Worm (Caenorhabditis elegans): ENCODE data around the gene B0564.2.

The B0564.2 gene

DNA sequence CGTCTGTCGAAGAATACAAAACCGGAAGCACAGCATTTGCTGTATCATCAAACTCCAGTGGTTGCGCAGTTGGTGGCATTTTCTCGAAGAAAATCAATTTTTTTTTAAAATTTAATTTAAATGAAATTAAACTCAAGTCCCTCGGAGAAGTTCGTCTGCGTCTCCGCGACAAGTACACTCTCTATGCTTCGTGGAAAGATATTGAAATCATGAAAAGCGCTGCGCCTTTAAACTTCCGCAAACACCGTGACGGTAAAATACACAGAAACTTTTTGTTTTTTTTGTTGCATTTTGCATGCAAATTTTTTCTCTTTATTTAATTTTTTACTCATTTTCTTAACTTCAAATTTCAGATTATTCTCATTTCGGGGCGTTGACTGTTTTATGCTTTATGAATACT is 8.8 kb upstream of the B0564.2 start, which contains the start of the genes dli-1, tin-9.2 and exos-4.1 (continued):
- TF ChIP-seq tag-97 (GFP tag; IDR thresholded peaks at IDR 0.05) (no peak), nhr-111 (GFP tag; optimal IDR thresholded peaks at IDR 0.05) (no peak), unc-130 (GFP tag; optimal IDR thresholded peaks at IDR 0.05) (peak; percentile 28), F49E8.2 (tag; optimal IDR thresholded peaks at IDR 0.05; ENCODE audit: borderline replicate concordance) (no peak), nhr-42 (GFP tag; IDR thresholded peaks at IDR 0.05) (no peak), dmd-6 (GFP tag; IDR thresholded peaks at IDR 0.05) (no peak), unc-62 (GFP tag; optimal IDR thresholded peaks at IDR 0.05 in 1 of 2) (no peak), unc-62 (tag; optimal IDR thresholded peaks at IDR 0.05) (no peak), ctbp-1 (GFP tag; IDR thresholded peaks at IDR 0.05) (no peak), madf-5 (GFP tag; IDR thresholded peaks at IDR 0.05) (no peak), daf-19 (GFP tag; conservative IDR thresholded peaks at IDR 0.05) (no peak; the same call in 1 of the 2 replicates), ZK546.5 (tag; optimal IDR thresholded peaks at IDR 0.05) (no peak), dmd-8 (GFP tag; IDR thresholded peaks at IDR 0.05) (no peak), ceh-82 (tag; optimal IDR thresholded peaks at IDR 0.05) (no peak), ces-1 (GFP tag; optimal IDR thresholded peaks at IDR 0.05) (peak; percentile 3), hif-1 (tag; optimal IDR thresholded peaks at IDR 0.05) (peak in 1 of 2 experiments; percentile 15), nhr-25 (tag; optimal IDR thresholded peaks at IDR 0.05; ENCODE audit: borderline replicate concordance, insufficient read depth) (no peak), vab-7 (GFP tag; IDR thresholded peaks at IDR 0.05) (no peak), Y5F2A.4 (GFP tag; optimal IDR thresholded peaks at IDR 0.05) (no peak), nhr-77 (tag; optimal IDR thresholded peaks at IDR 0.05) (no peak), cey-2 (tag; optimal IDR thresholded peaks at IDR 0.05; ENCODE audit: borderline replicate concordance, insufficient read depth) (no peak), ztf-11 (tag; optimal IDR thresholded peaks at IDR 0.05) (no peak), snpc-4 (tag; optimal IDR thresholded peaks at IDR 0.05) (no peak), ZK337.2 (GFP tag; IDR thresholded peaks at IDR 0.05) (no peak), ceh-44 (GFP tag; IDR thresholded peaks at IDR 0.05) (no peak), F26F4.8 (GFP tag; conservative IDR thresholded peaks at IDR 0.05) (no peak), mdt-29 (GFP tag; IDR thresholded peaks at IDR 0.05) (no peak), egl-43 (GFP tag; IDR thresholded peaks at IDR 0.05) (no peak), php-3 (GFP tag; IDR thresholded peaks at IDR 0.05) (no peak), ceh-62 (tag; optimal IDR thresholded peaks at IDR 0.05) (no peak), lim-7 (GFP tag; IDR thresholded peaks at IDR 0.05) (no peak), spr-1 (tag; optimal IDR thresholded peaks at IDR 0.05) (no peak), egl-27 (tag; optimal IDR thresholded peaks at IDR 0.05) (no peak), skn-1 (tag; optimal IDR thresholded peaks at IDR 0.05) (no peak), ceh-28 (tag; optimal IDR thresholded peaks at IDR 0.05) (no peak), sdz-12 (GFP tag; optimal IDR thresholded peaks at IDR 0.05) (no peak), daf-16 (GFP tag; optimal IDR thresholded peaks at IDR 0.05) (no peak), daf-16 (tag; optimal IDR thresholded peaks at IDR 0.05) (peak; percentile 35), F10B5.3 (tag; optimal IDR thresholded peaks at IDR 0.05) (no peak), attf-4 (tag; optimal IDR thresholded peaks at IDR 0.05) (no peak), dmd-9 (GFP tag; IDR thresholded peaks at IDR 0.05) (no peak), ceh-32 (tag; optimal IDR thresholded peaks at IDR 0.05; ENCODE audit: poor library complexity) (no peak), gei-8 (GFP tag; optimal IDR thresholded peaks at IDR 0.05) (no peak), hmg-1.1 (GFP tag; IDR thresholded peaks at IDR 0.05) (peak; percentile 65), lsy-2 (tag; optimal IDR thresholded peaks at IDR 0.05) (peak in 1 of 2 experiments; percentile 89), D1046.2 (GFP tag; IDR thresholded peaks at IDR 0.05) (no peak), madf-9 (GFP tag; conservative IDR thresholded peaks at IDR 0.05) (no peak), F44E2.7 (GFP tag; IDR thresholded peaks at IDR 0.05) (no peak), ama-1 (optimal IDR thresholded peaks at IDR 0.05) (no peak), zip-11 (GFP tag; IDR thresholded peaks at IDR 0.05) (no peak), mep-1 (tag; optimal IDR thresholded peaks at IDR 0.05) (peak; percentile 69), saeg-2 (GFP tag; IDR thresholded peaks at IDR 0.05) (no peak), zip-2 (tag; optimal IDR thresholded peaks at IDR 0.05) (no peak)
